Fruit fly (Drosophila melanogaster) whole organism, embryonic: ENCODE measurements around the gene Miga.

ENCODE experiments used
- Asciz ChIP-seq: fragments of 200-800 bp; sonication (Bioruptor generic); optimal IDR thresholded peaks from 2 replicates; lab custom pipeline; 2017; ENCODE audit warnings: missing biosample characterization, mild to moderate bottlenecking, missing genetic modification characterization, missing genetic modification reagents
- C15 ChIP-seq: fragments of 200-800 bp; sonication (Bioruptor generic); IDR thresholded peaks from 3 replicates; pipeline ENCODE4 v1.3.6; 2022; ENCODE audit warnings: missing biosample characterization, missing genetic modification characterization
- CG11085 ChIP-seq: fragments of 200-800 bp; sonication (Bioruptor generic); IDR thresholded peaks from 2 replicates; pipeline ENCODE4 v1.3.6; 2022; ENCODE audit warnings: missing biosample characterization, missing genetic modification characterization
- CG11696 ChIP-seq: fragments of 200-800 bp; sonication (Bioruptor generic); IDR thresholded peaks from 2 replicates; pipeline ENCODE4 v1.3.6; 2022; ENCODE audit warnings: missing biosample characterization, missing genetic modification characterization
- CG12942 ChIP-seq: fragments of 200-800 bp; sonication (Bioruptor generic); optimal IDR thresholded peaks from 3 replicates; lab custom pipeline; 2016; ENCODE audit warnings: missing biosample characterization, missing genetic modification characterization
- CG14667 ChIP-seq: fragments of 200-800 bp; sonication (Bioruptor generic); IDR thresholded peaks from 2 replicates; pipeline ENCODE4 v1.3.6; 2022; ENCODE audit warnings: missing biosample characterization, missing genetic modification characterization
- CG15514 ChIP-seq: fragments of 200-800 bp; sonication (Bioruptor generic); optimal IDR thresholded peaks from 3 replicates; lab custom pipeline; 2017; ENCODE audit warnings: missing biosample characterization, missing genetic modification characterization, mild to moderate bottlenecking, moderate library complexity, missing genetic modification reagents
- CG17802 ChIP-seq: fragments of 200-800 bp; sonication (Bioruptor generic); optimal IDR thresholded peaks from 2 replicates; lab custom pipeline; 2018; ENCODE audit warnings: missing biosample characterization, mild to moderate bottlenecking, missing genetic modification characterization, moderate library complexity
- CG2678 ChIP-seq: fragments of 200-800 bp; sonication (Bioruptor generic); optimal IDR thresholded peaks from 3 replicates; lab custom pipeline; 2019; ENCODE audit warnings: missing biosample characterization, mild to moderate bottlenecking, missing genetic modification characterization, moderate library complexity
- CG2889 ChIP-seq: fragments of 200-800 bp; sonication (Bioruptor generic); IDR thresholded peaks from 3 replicates; pipeline ENCODE4 v1.3.6; 2022; ENCODE audit warnings: missing biosample characterization, missing genetic modification characterization
- CG31441 ChIP-seq: fragments of 200-800 bp; sonication (Bioruptor generic); IDR thresholded peaks from 2 replicates; pipeline ENCODE4 v1.3.6; 2022; ENCODE audit warnings: missing biosample characterization, missing genetic modification characterization
- CG4730 ChIP-seq: fragments of 200-800 bp; sonication (Bioruptor generic); IDR thresholded peaks from 2 replicates; pipeline ENCODE4 v1.3.6; 2022; ENCODE audit warnings: missing biosample characterization, missing genetic modification characterization
- CG6272 ChIP-seq: fragments of 200-800 bp; sonication (Bioruptor generic); IDR thresholded peaks from 2 replicates; pipeline ENCODE4 v1.3.6; 2022; ENCODE audit warnings: missing biosample characterization, missing genetic modification characterization
- CG6854 ChIP-seq: fragments of 200-800 bp; sonication (Bioruptor generic); optimal IDR thresholded peaks from 3 replicates; lab custom pipeline; 2017; ENCODE audit warnings: missing biosample characterization, mild to moderate bottlenecking, missing genetic modification characterization
- CG7928 ChIP-seq: fragments of 200-800 bp; sonication (Bioruptor generic); optimal IDR thresholded peaks from 2 replicates; lab custom pipeline; 2017; ENCODE audit warnings: missing biosample characterization, mild to moderate bottlenecking, missing genetic modification characterization
- CG7987 ChIP-seq: fragments of 200-800 bp; sonication (Bioruptor generic); optimal IDR thresholded peaks from 2 replicates; lab custom pipeline; 2018; ENCODE audit warnings: missing biosample characterization, mild to moderate bottlenecking, missing genetic modification characterization, moderate library complexity
- CG8281 ChIP-seq: fragments of 200-800 bp; sonication (Bioruptor generic); optimal IDR thresholded peaks from 2 replicates; lab custom pipeline; 2018; ENCODE audit warnings: missing biosample characterization, mild to moderate bottlenecking, missing genetic modification characterization, moderate library complexity
- CG9817 ChIP-seq: fragments of 200-800 bp; sonication (Bioruptor generic); optimal IDR thresholded peaks from 2 replicates; lab custom pipeline; 2018; ENCODE audit warnings: missing biosample characterization, mild to moderate bottlenecking, missing genetic modification characterization, moderate library complexity
- Chrac-16 ChIP-seq: fragments of 200-800 bp; sonication (Bioruptor generic); optimal IDR thresholded peaks from 3 replicates; lab custom pipeline; 2016; ENCODE audit warnings: missing biosample characterization, missing genetic modification characterization
- Dp ChIP-seq: fragments of 200-800 bp; sonication (Bioruptor generic); optimal IDR thresholded peaks from 2 replicates; lab custom pipeline; 2018; ENCODE audit warnings: missing biosample characterization, mild to moderate bottlenecking, missing genetic modification characterization, moderate library complexity
- E2f1 ChIP-seq: fragments of 200-800 bp; sonication (Bioruptor generic); IDR thresholded peaks from 2 replicates; pipeline ENCODE4 v1.3.6; 2022; ENCODE audit warnings: missing biosample characterization, missing genetic modification characterization
- ERR ChIP-seq: fragments of 200-800 bp; sonication (Bioruptor generic); optimal IDR thresholded peaks from 2 replicates; lab custom pipeline; 2016; ENCODE audit warnings: missing biosample characterization, missing genetic modification characterization
- Fer1 ChIP-seq: fragments of 200-800 bp; sonication (Bioruptor generic); optimal IDR thresholded peaks from 2 replicates; lab custom pipeline; 2017; ENCODE audit warnings: missing biosample characterization, mild to moderate bottlenecking, missing genetic modification characterization
- HLHmδ ChIP-seq: fragments of 200-800 bp; sonication (Bioruptor generic); optimal IDR thresholded peaks from 2 replicates; lab custom pipeline; 2018; ENCODE audit warnings: missing biosample characterization, mild to moderate bottlenecking, missing genetic modification characterization, moderate library complexity
- Hr78 ChIP-seq, 2 experiments: fragments of 200-800 bp in 1 of 2; fragments of >200 bp in 1 of 2; sonication (Bioruptor generic) in 1 of 2; optimal IDR thresholded peaks; 2 replicates each; lab custom pipeline; 2017 to 2019; ENCODE audit warnings: missing biosample characterization in 2 of 2, missing genetic modification characterization in 2 of 2, mild to moderate bottlenecking in 1 of 2, moderate library complexity in 1 of 2
- Mes4 ChIP-seq: fragments of 200-800 bp; sonication (Bioruptor generic); optimal IDR thresholded peaks from 2 replicates; lab custom pipeline; 2016; ENCODE audit warnings: missing biosample characterization, missing genetic modification characterization
- NfI ChIP-seq: fragments of 200-800 bp; sonication (Bioruptor generic); optimal IDR thresholded peaks from 3 replicates; lab custom pipeline; 2018; ENCODE audit warnings: missing biosample characterization, mild to moderate bottlenecking, missing genetic modification characterization, moderate library complexity
- Spps ChIP-seq: fragments of 200-800 bp; sonication (Bioruptor generic); optimal IDR thresholded peaks from 2 replicates; lab custom pipeline; 2018; ENCODE audit warnings: missing biosample characterization, mild to moderate bottlenecking, missing genetic modification characterization
- Stat92E ChIP-seq, 3 experiments: fragments of >200 bp in 2 of 3; fragments of 200-800 bp in 1 of 3; sonication (Bioruptor generic) in 1 of 3; optimal IDR thresholded peaks; 2 replicates each; lab custom pipeline; 2017 to 2019; ENCODE audit warnings: missing biosample characterization in 3 of 3, missing genetic modification characterization in 3 of 3, mild to moderate bottlenecking in 1 of 3, moderate library complexity in 1 of 3
- Usf ChIP-seq: fragments of 200-800 bp; sonication (Bioruptor generic); optimal IDR thresholded peaks from 2 replicates; lab custom pipeline; 2017; ENCODE audit warnings: missing genotype, missing biosample characterization, missing genetic modification characterization
- az2 ChIP-seq: fragments of 200-800 bp; sonication (Bioruptor generic); optimal IDR thresholded peaks from 3 replicates; lab custom pipeline; 2016; ENCODE audit warnings: missing biosample characterization, missing genetic modification characterization
- bbx ChIP-seq: fragments of 200-800 bp; sonication (Bioruptor generic); IDR thresholded peaks from 2 replicates; pipeline ENCODE4 v1.3.6; 2022; ENCODE audit warnings: missing biosample characterization, missing genetic modification characterization; ENCODE audit not compliant: partially characterized antibody
- caup ChIP-seq: fragments of 200-800 bp; sonication (Bioruptor generic); optimal IDR thresholded peaks from 3 replicates; lab custom pipeline; 2017; ENCODE audit warnings: missing biosample characterization, mild to moderate bottlenecking, missing genetic modification characterization, moderate library complexity; ENCODE audit not compliant: severe bottlenecking
- crol ChIP-seq: fragments of 200-800 bp; sonication (Bioruptor generic); IDR thresholded peaks from 2 replicates; pipeline ENCODE4 v1.3.6; 2022; ENCODE audit warnings: missing biosample characterization, missing genetic modification characterization
- dimm ChIP-seq: fragments of 200-800 bp; sonication (Bioruptor generic); IDR thresholded peaks from 2 replicates; pipeline ENCODE4 v1.3.6; 2022; ENCODE audit warnings: missing biosample characterization, missing genetic modification characterization
- disco-r ChIP-seq: fragments of 200-800 bp; sonication (Bioruptor generic); optimal IDR thresholded peaks from 2 replicates; lab custom pipeline; 2016; ENCODE audit warnings: missing biosample characterization, missing genetic modification characterization
- exex ChIP-seq: fragments of 200-800 bp; sonication (Bioruptor generic); optimal IDR thresholded peaks from 4 replicates; lab custom pipeline; 2018; ENCODE audit warnings: missing biosample characterization, mild to moderate bottlenecking, missing genetic modification characterization, moderate library complexity
- fd96Cb ChIP-seq: fragments of 200-800 bp; sonication (Bioruptor generic); optimal IDR thresholded peaks from 2 replicates; lab custom pipeline; 2018; ENCODE audit warnings: missing biosample characterization, mild to moderate bottlenecking, missing genetic modification characterization, moderate library complexity
- fru ChIP-seq: fragments of >200 bp; optimal IDR thresholded peaks from 2 replicates; lab custom pipeline; 2017
- ftz-f1 ChIP-seq: fragments of 200-800 bp; sonication (Bioruptor generic); optimal IDR thresholded peaks from 2 replicates; lab custom pipeline; 2016; ENCODE audit warnings: missing biosample characterization, missing genetic modification characterization
- gem ChIP-seq: fragments of 200-800 bp; sonication (Bioruptor generic); optimal IDR thresholded peaks from 2 replicates; lab custom pipeline; 2019; ENCODE audit warnings: missing biosample characterization, mild to moderate bottlenecking, missing genetic modification characterization, moderate library complexity
- gro ChIP-seq: fragments of 200-800 bp; sonication (Bioruptor generic); optimal IDR thresholded peaks from 2 replicates; lab custom pipeline; 2016; ENCODE audit warnings: missing biosample characterization, missing genetic modification characterization
- kay ChIP-seq: fragments of 200-800 bp; sonication (Bioruptor generic); optimal IDR thresholded peaks from 2 replicates; lab custom pipeline; 2016; ENCODE audit warnings: missing biosample characterization, missing genetic modification characterization
- lola ChIP-seq, 3 experiments: fragments of >200 bp in 2 of 3; fragments of 200-800 bp in 1 of 3; sonication (Bioruptor generic) in 1 of 3; optimal IDR thresholded peaks; 2 replicates each; lab custom pipeline; 2017 to 2019; ENCODE audit warnings: missing biosample characterization in 3 of 3, missing genetic modification characterization in 3 of 3, mild to moderate bottlenecking in 1 of 3, moderate library complexity in 1 of 3
- p53 ChIP-seq: fragments of 200-800 bp; sonication (Bioruptor generic); optimal IDR thresholded peaks from 2 replicates; lab custom pipeline; 2016; ENCODE audit warnings: missing biosample characterization, missing genetic modification characterization
- pnt ChIP-seq: fragments of 200-800 bp; sonication (Bioruptor generic); optimal IDR thresholded peaks from 3 replicates; lab custom pipeline; 2016; ENCODE audit warnings: missing biosample characterization, missing genetic modification characterization
- salm ChIP-seq: fragments of 200-800 bp; sonication (Bioruptor generic); optimal IDR thresholded peaks from 2 replicates; lab custom pipeline; 2018; ENCODE audit warnings: missing biosample characterization, mild to moderate bottlenecking, missing genetic modification characterization
- slou ChIP-seq: fragments of 200-800 bp; sonication (Bioruptor generic); optimal IDR thresholded peaks from 3 replicates; lab custom pipeline; 2016; ENCODE audit warnings: missing biosample characterization, missing genetic modification characterization
- tgo ChIP-seq: fragments of 200-800 bp; sonication (Bioruptor generic); IDR thresholded peaks from 3 replicates; pipeline ENCODE4 v1.3.6; 2022; ENCODE audit warnings: missing biosample characterization, missing genetic modification characterization
- tup ChIP-seq: fragments of 200-800 bp; sonication (Bioruptor generic); optimal IDR thresholded peaks from 2 replicates; lab custom pipeline; 2016; ENCODE audit warnings: missing biosample characterization, mild to moderate bottlenecking, missing genetic modification characterization, moderate library complexity

Gene Miga

dm6 chrX:8420772-8421448 is 16.7 kb downstream of the Miga start:
- no peak for TF ChIP-seq CG7928 (GFP tag; lab: Kevin White, UChicago)
- no peak for TF ChIP-seq CG17802 (tag; lab: Kevin White, UChicago)
- TF ChIP-seq CG14667 (GFP tag; lab: Robert Waterston, UW) = no peak
- no peak for TF ChIP-seq CG8281 (tag; lab: Kevin White, UChicago)
- no peak for TF ChIP-seq Chrac-16 (GFP tag; lab: Kevin White, UChicago)
- TF ChIP-seq Hr78 (GFP tag; optimal IDR thresholded peaks at IDR 0.05; lab: Kevin White, UChicago) = no peak
- no peak for TF ChIP-seq CG7987
- TF ChIP-seq NfI = no peak
- TF ChIP-seq salm = no peak
- TF ChIP-seq CG12942 (GFP tag; lab: Kevin White, UChicago) = no peak
- peak in 1 of 3 experiments; percentile 84 for TF ChIP-seq Stat92E (GFP tag; optimal IDR thresholded peaks at IDR 0.05; lab: Kevin White, UChicago)
- TF ChIP-seq C15 (GFP tag; lab: Robert Waterston, UW) = no peak
- TF ChIP-seq bbx = no peak
- TF ChIP-seq az2 = no peak
- TF ChIP-seq slou (GFP tag; lab: Kevin White, UChicago) = no peak
- TF ChIP-seq Fer1 (GFP tag; lab: Kevin White, UChicago) = peak; percentile 25
- no peak for TF ChIP-seq dimm (GFP tag; lab: Robert Waterston, UW)
- no peak for TF ChIP-seq caup
- no peak for TF ChIP-seq tgo (GFP tag; lab: Robert Waterston, UW)
- TF ChIP-seq Dp (GFP tag; lab: Kevin White, UChicago) = no peak
- no peak for TF ChIP-seq Usf
- no peak for TF ChIP-seq CG6272 (GFP tag; lab: Robert Waterston, UW)
- peak in 1 of 3 experiments; percentile 43 for TF ChIP-seq lola (GFP tag; optimal IDR thresholded peaks at IDR 0.05; lab: Kevin White, UChicago)
- TF ChIP-seq Asciz (GFP tag; lab: Kevin White, UChicago) = no peak
- peak; percentile 40 for TF ChIP-seq HLHmδ (GFP tag; lab: Kevin White, UChicago)
- TF ChIP-seq CG6854 (GFP tag; lab: Kevin White, UChicago) = peak; percentile 2
- TF ChIP-seq E2f1 (GFP tag; lab: Robert Waterston, UW) = no peak
- no peak for TF ChIP-seq CG31441 (GFP tag; lab: Robert Waterston, UW)
- TF ChIP-seq p53 (GFP tag; lab: Kevin White, UChicago) = no peak
- TF ChIP-seq CG11085 (GFP tag; lab: Robert Waterston, UW) = no peak
- no peak for TF ChIP-seq disco-r (GFP tag; lab: Kevin White, UChicago)
- no peak for TF ChIP-seq crol
- TF ChIP-seq CG2678 (tag; lab: Kevin White, UChicago) = no peak
- no peak for TF ChIP-seq CG15514 (GFP tag; lab: Kevin White, UChicago)
- TF ChIP-seq fru (lab: Kevin White, UChicago) = no peak
- no peak for TF ChIP-seq gem (tag; lab: Kevin White, UChicago)
- TF ChIP-seq tup (GFP tag; lab: Kevin White, UChicago) = no peak
- TF ChIP-seq fd96Cb (tag; lab: Kevin White, UChicago) = no peak
- TF ChIP-seq CG2889 (GFP tag; lab: Robert Waterston, UW) = no peak
- TF ChIP-seq CG9817 (tag; lab: Kevin White, UChicago) = no peak
- TF ChIP-seq exex (tag; lab: Kevin White, UChicago) = no peak
- no peak for TF ChIP-seq CG11696 (GFP tag; lab: Robert Waterston, UW)
- no peak for TF ChIP-seq gro
- TF ChIP-seq CG4730 (GFP tag; lab: Robert Waterston, UW) = no peak
- no peak for TF ChIP-seq ftz-f1 (GFP tag; lab: Kevin White, UChicago)
- no peak for TF ChIP-seq kay (GFP tag; lab: Kevin White, UChicago)
- no peak for TF ChIP-seq Spps (tag; lab: Kevin White, UChicago)
- TF ChIP-seq ERR (GFP tag; lab: Kevin White, UChicago) = no peak
- TF ChIP-seq pnt (GFP tag; lab: Kevin White, UChicago) = no peak
- no peak for TF ChIP-seq Mes4 (GFP tag; lab: Kevin White, UChicago)
